Fruit fly (Drosophila melanogaster) whole organism, embryonic: ENCODE data around the gene CG2021.

Source experiments
- Awh ChIP-seq: fragments of 200-800 bp; sonication (Bioruptor generic); IDR thresholded peaks from 2 replicates; pipeline ENCODE4, ENCODE4 v1.3.6; 2022; ENCODE audit warnings: missing biosample characterization, missing genetic modification characterization
- BEAF-32 ChIP-seq: fragments of 200-800 bp; sonication (Bioruptor generic); optimal IDR thresholded peaks from 3 replicates; lab custom pipeline; 2017; ENCODE audit warnings: missing biosample characterization, missing genetic modification characterization, mild to moderate bottlenecking, moderate library complexity, missing genetic modification reagents
- CG10209 ChIP-seq: fragments of 200-800 bp; sonication (Bioruptor generic); optimal IDR thresholded peaks from 3 replicates; lab custom pipeline; 2017; ENCODE audit warnings: missing biosample characterization, mild to moderate bottlenecking, missing genetic modification characterization, missing genetic modification reagents
- CG10321 ChIP-seq: fragments of 200-800 bp; sonication (Bioruptor generic); IDR thresholded peaks from 2 replicates; pipeline ENCODE4 v1.3.6; 2022; ENCODE audit warnings: missing biosample characterization, missing genetic modification characterization
- CG12942 ChIP-seq: fragments of 200-800 bp; sonication (Bioruptor generic); optimal IDR thresholded peaks from 3 replicates; lab custom pipeline; 2016; ENCODE audit warnings: missing biosample characterization, missing genetic modification characterization
- CG13123 ChIP-seq: fragments of 200-800 bp; sonication (Bioruptor generic); optimal IDR thresholded peaks from 2 replicates; lab custom pipeline; 2016; ENCODE audit warnings: missing biosample characterization, missing genetic modification characterization
- CG1529 ChIP-seq: fragments of 200-800 bp; sonication (Bioruptor generic); optimal IDR thresholded peaks from 3 replicates; lab custom pipeline; 2018; ENCODE audit warnings: missing biosample characterization, missing genetic modification characterization
- CG16813 ChIP-seq: fragments of 200-800 bp; sonication (Bioruptor generic); IDR thresholded peaks from 3 replicates; pipeline ENCODE4 v1.3.6; 2022; ENCODE audit warnings: missing biosample characterization, missing genetic modification characterization; ENCODE audit not compliant: partially characterized antibody
- CG17186 ChIP-seq: fragments of 200-800 bp; sonication (Bioruptor generic); optimal IDR thresholded peaks from 3 replicates; lab custom pipeline; 2017; ENCODE audit warnings: missing biosample characterization, missing genetic modification reagents, missing genetic modification characterization
- CG2116 ChIP-seq: fragments of 200-800 bp; sonication (Bioruptor generic); optimal IDR thresholded peaks from 3 replicates; lab custom pipeline; 2018; ENCODE audit warnings: missing biosample characterization, mild to moderate bottlenecking, missing genetic modification characterization
- CG34224 ChIP-seq: fragments of 200-800 bp; sonication (Bioruptor generic); IDR thresholded peaks from 3 replicates; pipeline ENCODE4 v1.3.6; 2022; ENCODE audit warnings: missing biosample characterization, missing genetic modification characterization; ENCODE audit not compliant: partially characterized antibody
- CG34422 ChIP-seq: fragments of 200-800 bp; sonication (Bioruptor generic); IDR thresholded peaks from 3 replicates; pipeline ENCODE4 v1.3.6; 2022; ENCODE audit warnings: missing biosample characterization, missing genetic modification characterization
- CG4328 ChIP-seq: fragments of 200-800 bp; sonication (Bioruptor generic); optimal IDR thresholded peaks from 3 replicates; lab custom pipeline; 2017; ENCODE audit warnings: missing biosample characterization, missing genetic modification reagents, missing genetic modification characterization
- CG4617 ChIP-seq: fragments of 200-800 bp; sonication (Bioruptor generic); optimal IDR thresholded peaks from 3 replicates; lab custom pipeline; 2016; ENCODE audit warnings: missing biosample characterization, missing genetic modification characterization, borderline replicate concordance
- CG6791 ChIP-seq: fragments of 200-800 bp; sonication (Bioruptor generic); IDR thresholded peaks from 3 replicates; pipeline ENCODE4 v1.3.6; 2022; ENCODE audit warnings: missing biosample characterization, missing genetic modification characterization; ENCODE audit not compliant: partially characterized antibody
- CG7963 ChIP-seq: fragments of 200-800 bp; sonication (Bioruptor generic); IDR thresholded peaks from 3 replicates; pipeline ENCODE4 v1.3.6; 2022; ENCODE audit warnings: missing biosample characterization, missing genetic modification characterization; ENCODE audit not compliant: partially characterized antibody
- CG9932 ChIP-seq: fragments of 200-800 bp; sonication (Bioruptor generic); IDR thresholded peaks from 2 replicates; pipeline ENCODE4 v1.3.6; 2022; ENCODE audit warnings: missing biosample characterization, missing genetic modification characterization
- Doc3 ChIP-seq: fragments of 200-800 bp; sonication (Bioruptor generic); IDR thresholded peaks from 3 replicates; pipeline ENCODE4 v1.3.6; 2022; ENCODE audit warnings: missing biosample characterization, missing genetic modification characterization; ENCODE audit not compliant: partially characterized antibody
- Dp ChIP-seq: fragments of 200-800 bp; sonication (Bioruptor generic); optimal IDR thresholded peaks from 2 replicates; lab custom pipeline; 2018; ENCODE audit warnings: missing biosample characterization, mild to moderate bottlenecking, missing genetic modification characterization, moderate library complexity
- E2f2 ChIP-seq: fragments of 200-800 bp; sonication (Bioruptor generic); IDR thresholded peaks from 2 replicates; pipeline ENCODE4 v1.3.6; 2022; ENCODE audit warnings: missing biosample characterization, missing genetic modification characterization
- Elba2 ChIP-seq: fragments of 200-800 bp; sonication (Bioruptor generic); optimal IDR thresholded peaks from 3 replicates; lab custom pipeline; 2016; ENCODE audit warnings: missing biosample characterization, missing genetic modification characterization
- H15 ChIP-seq: fragments of 200-800 bp; sonication (Bioruptor generic); IDR thresholded peaks from 3 replicates; pipeline ENCODE4 v1.3.6; 2022; ENCODE audit warnings: missing biosample characterization, missing genetic modification characterization
- HLH3B ChIP-seq: fragments of 200-800 bp; sonication (Bioruptor generic); IDR thresholded peaks from 2 replicates; pipeline ENCODE4 v1.3.6; 2022; ENCODE audit warnings: missing biosample characterization, missing genetic modification characterization
- Hr78 ChIP-seq, 2 experiments: fragments of 200-800 bp in 1 of 2; fragments of >200 bp in 1 of 2; sonication (Bioruptor generic) in 1 of 2; optimal IDR thresholded peaks; 2 replicates each; lab custom pipeline; 2017 to 2019; ENCODE audit warnings: missing biosample characterization in 2 of 2, missing genetic modification characterization in 2 of 2, mild to moderate bottlenecking in 1 of 2, moderate library complexity in 1 of 2
- MBD-R2 ChIP-seq: fragments of 200-800 bp; sonication (Bioruptor generic); IDR thresholded peaks from 2 replicates; pipeline ENCODE4 v1.3.6; 2022; ENCODE audit warnings: missing biosample characterization, missing genetic modification characterization
- Mad ChIP-seq: fragments of 200-800 bp; sonication (Bioruptor generic); optimal IDR thresholded peaks from 2 replicates; lab custom pipeline; 2016; ENCODE audit warnings: missing biosample characterization, missing genetic modification characterization
- Opbp ChIP-seq: fragments of 200-800 bp; sonication (Bioruptor generic); IDR thresholded peaks from 3 replicates; pipeline ENCODE4 v1.3.6; 2022; ENCODE audit warnings: missing biosample characterization, missing genetic modification characterization; ENCODE audit not compliant: partially characterized antibody
- Optix ChIP-seq: fragments of 200-800 bp; sonication (Bioruptor generic); IDR thresholded peaks from 3 replicates; pipeline ENCODE4 v1.3.6; 2022; ENCODE audit warnings: missing biosample characterization, missing genetic modification characterization
- Pdp1 ChIP-seq, 2 experiments: fragments of 200-800 bp; sonication (Bioruptor generic); optimal IDR thresholded peaks; 3 replicates each; lab custom pipeline; 2016; ENCODE audit warnings: missing biosample characterization in 2 of 2, missing genetic modification characterization in 2 of 2, mild to moderate bottlenecking in 1 of 2, moderate library complexity in 1 of 2
- Scr ChIP-seq: fragments of 200-800 bp; sonication (Bioruptor generic); IDR thresholded peaks from 2 replicates; pipeline ENCODE4 v1.3.6; 2022; ENCODE audit warnings: missing biosample characterization, missing genetic modification characterization; ENCODE audit not compliant: partially characterized antibody
- Six4 ChIP-seq: fragments of 200-800 bp; sonication (Bioruptor generic); optimal IDR thresholded peaks from 2 replicates; lab custom pipeline; 2016; ENCODE audit warnings: missing biosample characterization, missing genetic modification characterization
- Sox100B ChIP-seq: fragments of 200-800 bp; sonication (Bioruptor generic); optimal IDR thresholded peaks from 3 replicates; lab custom pipeline; 2018; ENCODE audit warnings: missing biosample characterization, mild to moderate bottlenecking, missing genetic modification characterization
- ato ChIP-seq: fragments of 200-800 bp; sonication (Bioruptor generic); IDR thresholded peaks from 2 replicates; pipeline ENCODE4 v1.3.6; 2022; ENCODE audit warnings: missing biosample characterization, missing genetic modification characterization; ENCODE audit not compliant: partially characterized antibody
- bbx ChIP-seq: fragments of 200-800 bp; sonication (Bioruptor generic); IDR thresholded peaks from 2 replicates; pipeline ENCODE4 v1.3.6; 2022; ENCODE audit warnings: missing biosample characterization, missing genetic modification characterization; ENCODE audit not compliant: partially characterized antibody
- chn ChIP-seq: fragments of 200-800 bp; sonication (Bioruptor generic); optimal IDR thresholded peaks from 2 replicates; lab custom pipeline; 2016; ENCODE audit warnings: missing biosample characterization, missing genetic modification characterization
- crp ChIP-seq, 2 experiments: fragments of 200-800 bp; sonication (Bioruptor generic); optimal IDR thresholded peaks; 2 replicates in 1 of 2; 3 replicates in 1 of 2; lab custom pipeline; 2017; ENCODE audit warnings: missing biosample characterization in 2 of 2, missing genetic modification characterization in 2 of 2, mild to moderate bottlenecking in 1 of 2, moderate library complexity in 1 of 2
- hbn ChIP-seq: fragments of 200-800 bp; sonication (Bioruptor generic); IDR thresholded peaks from 2 replicates; pipeline ENCODE4 v1.3.6; 2022; ENCODE audit warnings: missing biosample characterization, missing genetic modification characterization; ENCODE audit not compliant: partially characterized antibody
- insv ChIP-seq, 2 experiments: fragments of 200-800 bp; sonication (Bioruptor generic); optimal IDR thresholded peaks; 3 replicates each; lab custom pipeline; 2016 to 2018; ENCODE audit warnings: missing biosample characterization in 2 of 2, missing genetic modification characterization in 2 of 2
- klu ChIP-seq: fragments of 200-800 bp; sonication (Bioruptor generic); IDR thresholded peaks from 2 replicates; pipeline ENCODE4 v1.3.6; 2022; ENCODE audit warnings: missing biosample characterization, missing genetic modification characterization
- lab ChIP-seq: fragments of 200-800 bp; sonication (Bioruptor generic); optimal IDR thresholded peaks from 3 replicates; lab custom pipeline; 2017; ENCODE audit warnings: missing biosample characterization, missing genetic modification characterization, mild to moderate bottlenecking, moderate library complexity, missing genetic modification reagents
- maf-S ChIP-seq: fragments of 200-800 bp; sonication (Bioruptor generic); optimal IDR thresholded peaks from 2 replicates; lab custom pipeline; 2016; ENCODE audit warnings: missing biosample characterization, missing genetic modification characterization
- pzg ChIP-seq: fragments of 200-800 bp; sonication (Bioruptor generic); optimal IDR thresholded peaks from 3 replicates; lab custom pipeline; 2018; ENCODE audit warnings: missing biosample characterization, mild to moderate bottlenecking, missing genetic modification characterization, moderate library complexity
- sna ChIP-seq: fragments of 200-800 bp; sonication (Bioruptor generic); IDR thresholded peaks from 2 replicates; pipeline ENCODE4 v1.3.6; 2022; ENCODE audit warnings: missing biosample characterization, missing genetic modification characterization; ENCODE audit not compliant: partially characterized antibody
- trem ChIP-seq: fragments of 200-800 bp; optimal IDR thresholded peaks from 3 replicates; lab custom pipeline; 2019; ENCODE audit warnings: missing biosample characterization, mild to moderate bottlenecking, missing genetic modification characterization, moderate library complexity
- vfl ChIP-seq: fragments of 200-800 bp; sonication (Bioruptor generic); optimal IDR thresholded peaks from 2 replicates; lab custom pipeline; 2016; ENCODE audit warnings: missing biosample characterization, missing genetic modification characterization
- vnd ChIP-seq: fragments of 200-800 bp; sonication (Bioruptor generic); IDR thresholded peaks from 3 replicates; pipeline ENCODE4 v1.3.6; 2022; ENCODE audit warnings: missing biosample characterization, missing genetic modification characterization; ENCODE audit not compliant: partially characterized antibody
- zen2 ChIP-seq: fragments of 200-800 bp; sonication (Bioruptor generic); IDR thresholded peaks from 3 replicates; pipeline ENCODE4 v1.3.6; 2022; ENCODE audit warnings: missing biosample characterization, missing genetic modification characterization; ENCODE audit not compliant: partially characterized antibody
- zfh2 ChIP-seq: fragments of 200-800 bp; sonication (Bioruptor generic); optimal IDR thresholded peaks from 2 replicates; lab custom pipeline; 2016; ENCODE audit warnings: missing biosample characterization, missing genetic modification characterization

CG2021 gene

DNA sequence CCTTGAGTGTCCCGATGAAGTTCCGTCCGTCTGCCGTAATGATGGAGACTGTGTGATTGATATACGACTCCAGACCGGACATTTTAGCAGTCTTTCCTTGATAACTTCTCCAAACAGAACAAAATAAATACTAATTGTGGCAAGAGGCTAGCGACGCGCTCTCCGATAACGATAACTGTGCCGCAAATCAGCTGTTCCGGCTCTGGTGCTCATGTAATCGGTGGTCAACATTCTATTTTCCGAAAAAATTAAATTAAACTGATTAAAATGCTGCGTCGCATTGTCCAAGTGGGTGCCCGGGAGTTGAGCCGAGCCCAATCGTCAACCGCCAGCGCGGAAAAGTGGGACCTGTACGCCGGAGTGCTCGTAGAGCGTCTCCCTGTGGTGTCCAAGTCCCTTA, at the start of gene CG2021, which contains the start of gene mRpL46:
TSS of gene CG2021 (minus strand) at position 163 of the 400 bp plus-strand sequence.
TSS of gene mRpL46 (plus strand) at position 191 of the 400 bp plus-strand sequence.
- no peak for TF ChIP-seq klu (GFP tag; lab: Robert Waterston, UW)
- no peak for TF ChIP-seq Optix (GFP tag; lab: Robert Waterston, UW)
- TF ChIP-seq hbn (GFP tag; lab: Robert Waterston, UW): peak; percentile 28; the same call in 1 of the 2 replicates
- TF ChIP-seq CG34224 (GFP tag; lab: Robert Waterston, UW): peak; percentile 38; the same call in 2 of the 3 replicates
- peak; percentile 41; the same call in 2 of the 3 replicates for TF ChIP-seq Opbp (GFP tag; lab: Robert Waterston, UW)
- no peak for TF ChIP-seq lab (GFP tag; lab: Kevin White, UChicago)
- no peak for TF ChIP-seq insv (GFP tag; optimal IDR thresholded peaks at IDR 0.05; lab: Kevin White, UChicago)
- 0 out of 3 replicates have a peak, but pooled peaks have one; percentile 35 for TF ChIP-seq vnd (GFP tag; lab: Robert Waterston, UW)
- 0 out of 3 replicates have a peak, but pooled peaks have one; percentile 14 for TF ChIP-seq CG16813 (GFP tag; lab: Robert Waterston, UW)
- peak; percentile 5 for TF ChIP-seq trem (tag; lab: Kevin White, UChicago)
- peak; percentile 32; the same call in 1 of the 2 replicates for TF ChIP-seq ato (GFP tag; lab: Robert Waterston, UW)
- no peak for TF ChIP-seq CG1529 (GFP tag; lab: Kevin White, UChicago)
- TF ChIP-seq sna: peak; percentile 48; the same call in 1 of the 2 replicates
- peak; percentile 8 for TF ChIP-seq BEAF-32 (GFP tag; lab: Kevin White, UChicago)
- TF ChIP-seq bbx (GFP tag; lab: Robert Waterston, UW): peak; percentile 44
- TF ChIP-seq CG13123 (GFP tag; lab: Kevin White, UChicago): no peak
- no peak for TF ChIP-seq vfl
- peak; percentile 43; the same call in 2 of the 3 replicates for TF ChIP-seq Doc3 (GFP tag; lab: Robert Waterston, UW)
- no peak for TF ChIP-seq chn (GFP tag; lab: Kevin White, UChicago)
- peak; percentile 7 for TF ChIP-seq Dp (GFP tag; lab: Kevin White, UChicago)
- TF ChIP-seq Hr78 (GFP tag; optimal IDR thresholded peaks at IDR 0.05; lab: Kevin White, UChicago): no peak
- TF ChIP-seq CG10321 (GFP tag; lab: Robert Waterston, UW): no peak
- TF ChIP-seq Pdp1 (GFP tag; optimal IDR thresholded peaks at IDR 0.05; lab: Kevin White, UChicago): peak in 1 of 2 experiments; percentile 76
- TF ChIP-seq CG12942 (GFP tag; lab: Kevin White, UChicago): no peak
- TF ChIP-seq CG4328: no peak
- TF ChIP-seq Awh (GFP tag; lab: Robert Waterston, UW): no peak
- TF ChIP-seq Sox100B (GFP tag; lab: Kevin White, UChicago): no peak
- peak; percentile 36; the same call in 1 of the 3 replicates for TF ChIP-seq CG6791 (GFP tag; lab: Robert Waterston, UW)
- peak; percentile 24 for TF ChIP-seq pzg (GFP tag; lab: Kevin White, UChicago)
- peak; percentile 37 for TF ChIP-seq Scr
- TF ChIP-seq CG9932 (GFP tag; lab: Robert Waterston, UW): no peak
- peak; percentile 53; the same call in 1 of the 3 replicates for TF ChIP-seq zen2
- peak in 1 of 2 experiments; percentile 86 for TF ChIP-seq crp (GFP tag; optimal IDR thresholded peaks at IDR 0.05; lab: Kevin White, UChicago)
- TF ChIP-seq Six4 (GFP tag; lab: Kevin White, UChicago): no peak
- no peak for TF ChIP-seq CG34422 (GFP tag; lab: Robert Waterston, UW)
- no peak for TF ChIP-seq zfh2 (GFP tag; lab: Kevin White, UChicago)
- no peak for TF ChIP-seq Elba2
- peak; percentile 29; the same call in 1 of the 2 replicates for TF ChIP-seq E2f2 (GFP tag; lab: Robert Waterston, UW)
- TF ChIP-seq MBD-R2 (GFP tag; lab: Robert Waterston, UW): peak; percentile 86
- no peak for TF ChIP-seq H15 (GFP tag; lab: Robert Waterston, UW)
- no peak for TF ChIP-seq HLH3B (GFP tag; lab: Robert Waterston, UW)
- no peak for TF ChIP-seq Mad (GFP tag; lab: Kevin White, UChicago)
- no peak for TF ChIP-seq CG10209 (GFP tag; lab: Kevin White, UChicago)
- TF ChIP-seq maf-S: no peak
- TF ChIP-seq CG2116: peak; percentile 26
- TF ChIP-seq CG17186 (GFP tag; lab: Kevin White, UChicago): peak; percentile 50
- peak; percentile 49; the same call in 1 of the 3 replicates for TF ChIP-seq CG7963
- TF ChIP-seq CG4617 (GFP tag; lab: Kevin White, UChicago): no peak
